Worm (Caenorhabditis elegans) whole organism, L4 larva: Measurements from ENCODE around the gene syx-16.
A peak's percentile ranks its signal among the peaks of the same experiment; 100 is the strongest.

Experiments
- F10B5.3 ChIP-seq: sonication (generic microtip); optimal IDR thresholded peaks from 2 replicates; lab custom pipeline; 2016; ENCODE audit warnings: mild to moderate bottlenecking, missing genetic modification characterization, missing compliant biosample characterization
- F26F4.8 ChIP-seq: fragments of 200-800 bp; sonication (Bioruptor generic); conservative IDR thresholded peaks from 2 replicates; pipeline ENCODE4 v1.3.6; 2022; ENCODE audit warnings: missing genetic modification characterization, missing compliant biosample characterization
- T26A8.4 ChIP-seq: fragments of 200-800 bp; sonication (Bioruptor generic); IDR thresholded peaks from 2 replicates; pipeline ENCODE4 v1.3.6; 2022; ENCODE audit warnings: missing genetic modification characterization, missing compliant biosample characterization
- Y105C5A.15 ChIP-seq: fragments of 200-800 bp; sonication (Bioruptor generic); IDR thresholded peaks from 2 replicates; pipeline ENCODE4 v1.3.6; 2022; ENCODE audit warnings: missing genetic modification characterization, missing compliant biosample characterization
- Y5F2A.4 ChIP-seq: fragments of 200-800 bp; sonication (Bioruptor generic); optimal IDR thresholded peaks from 2 replicates; lab custom pipeline; 2018; ENCODE audit warnings: mild to moderate bottlenecking, missing genetic modification characterization, missing compliant biosample characterization
- ZK337.2 ChIP-seq: fragments of 200-800 bp; sonication (Bioruptor generic); IDR thresholded peaks from 2 replicates; pipeline ENCODE4 v1.3.6; 2022; ENCODE audit warnings: missing genetic modification reagents, missing genetic modification characterization, missing compliant biosample characterization
- ZK546.5 ChIP-seq, 2 experiments: sonication (generic microtip); optimal IDR thresholded peaks; 2 replicates each; lab custom pipeline; 2017; ENCODE audit warnings: missing biosample characterization in 2 of 2, missing genetic modification characterization in 2 of 2
- aha-1 ChIP-seq: fragments of 150-350 bp; peaks from one replicate; lab custom pipeline; 2014; ENCODE audit warnings: missing biosample characterization, missing genetic modification characterization
- ama-1 ChIP-seq: fragments of 150-350 bp; optimal IDR thresholded peaks from 2 replicates; lab custom pipeline; 2014; ENCODE audit warnings: inconsistent platforms, mixed read lengths
- ceh-44 ChIP-seq: fragments of 200-800 bp; sonication (Bioruptor generic); IDR thresholded peaks from 2 replicates; pipeline ENCODE4 v1.3.6; 2022; ENCODE audit warnings: missing genetic modification reagents, missing genetic modification characterization, missing compliant biosample characterization
- ceh-62 ChIP-seq: sonication (generic microtip); optimal IDR thresholded peaks from 2 replicates; lab custom pipeline; 2017; ENCODE audit warnings: missing biosample characterization, missing genetic modification characterization
- ceh-82 ChIP-seq: sonication (generic microtip); optimal IDR thresholded peaks from 2 replicates; lab custom pipeline; 2017; ENCODE audit warnings: missing biosample characterization, missing genetic modification characterization
- daf-12 ChIP-seq: fragments of 150-350 bp; optimal IDR thresholded peaks from 2 replicates; lab custom pipeline; 2014; ENCODE audit warnings: missing biosample characterization, missing genetic modification reagents, missing genetic modification characterization
- daf-16 ChIP-seq, 3 experiments: sonication (generic microtip); optimal IDR thresholded peaks; 2 replicates each; lab custom pipeline; 2016 to 2017; ENCODE audit warnings: missing genetic modification characterization in 3 of 3, missing genetic modification reagents in 3 of 3, mild to moderate bottlenecking in 2 of 3, missing compliant biosample characterization in 2 of 3, missing biosample characterization in 1 of 3, moderate library complexity in 1 of 3
- daf-19 ChIP-seq: fragments of 200-800 bp; sonication (Bioruptor generic); conservative IDR thresholded peaks from 2 replicates; pipeline ENCODE4 v1.3.6; 2022; ENCODE audit warnings: missing genetic modification characterization, missing compliant biosample characterization
- dmd-8 ChIP-seq: fragments of 200-800 bp; sonication (Bioruptor generic); IDR thresholded peaks from 2 replicates; pipeline ENCODE4 v1.3.6; 2022; ENCODE audit warnings: missing genetic modification characterization, missing compliant biosample characterization
- dpl-1 ChIP-seq: fragments of 150-350 bp; optimal IDR thresholded peaks from 2 replicates; lab custom pipeline; 2014; ENCODE audit warnings: missing biosample characterization, missing genetic modification reagents, missing genetic modification characterization
- egl-27 ChIP-seq: sonication (generic microtip); optimal IDR thresholded peaks from 3 replicates; lab custom pipeline; 2017; ENCODE audit warnings: missing biosample characterization, missing genetic modification reagents, missing genetic modification characterization
- hif-1 ChIP-seq, 2 experiments: sonication (generic microtip); optimal IDR thresholded peaks; 2 replicates each; lab custom pipeline; 2016 to 2017; ENCODE audit warnings: missing compliant biosample characterization in 2 of 2, missing genetic modification characterization in 2 of 2, missing genetic modification reagents in 2 of 2, missing genotype in 2 of 2, mild to moderate bottlenecking in 1 of 2
- hlh-11 ChIP-seq: fragments of 200-800 bp; sonication (Bioruptor generic); optimal IDR thresholded peaks from 2 replicates; lab custom pipeline; 2018; ENCODE audit warnings: mild to moderate bottlenecking, missing genetic modification characterization, missing compliant biosample characterization
- hlh-30 ChIP-seq: sonication (generic microtip); optimal IDR thresholded peaks from 2 replicates; lab custom pipeline; 2017; ENCODE audit warnings: antibody characterized with exemption, mild to moderate bottlenecking, missing genetic modification characterization, missing compliant biosample characterization; ENCODE audit not compliant: insufficient read depth
- hmg-1.1 ChIP-seq: fragments of 200-800 bp; sonication (Bioruptor generic); IDR thresholded peaks from 2 replicates; pipeline ENCODE4 v1.3.6; 2022; ENCODE audit warnings: missing genetic modification reagents, missing genetic modification characterization, missing compliant biosample characterization
- lim-7 ChIP-seq: fragments of 200-800 bp; sonication (Bioruptor generic); IDR thresholded peaks from 2 replicates; pipeline ENCODE4 v1.3.6; 2022; ENCODE audit warnings: missing genetic modification characterization, missing compliant biosample characterization
- lin-1 ChIP-seq: fragments of 200-800 bp; sonication (Bioruptor generic); IDR thresholded peaks from 2 replicates; pipeline ENCODE4 v1.3.6; 2022; ENCODE audit warnings: missing genetic modification reagents, missing genetic modification characterization, missing compliant biosample characterization
- lin-13 ChIP-seq: fragments of 150-350 bp; optimal IDR thresholded peaks from 2 replicates; lab custom pipeline; 2014; ENCODE audit warnings: missing biosample characterization, missing genetic modification reagents, missing genetic modification characterization
- lin-29 ChIP-seq: fragments of 200-800 bp; sonication (Bioruptor generic); IDR thresholded peaks from 2 replicates; pipeline ENCODE4 v1.3.6; 2022; ENCODE audit warnings: missing genetic modification reagents, missing genetic modification characterization, missing compliant biosample characterization
- lin-38 ChIP-seq: fragments of 200-800 bp; sonication (Bioruptor generic); IDR thresholded peaks from 2 replicates; pipeline ENCODE4 v1.3.6; 2022; ENCODE audit warnings: missing genetic modification reagents, missing genetic modification characterization, missing compliant biosample characterization
- madf-5 ChIP-seq, 2 experiments: fragments of 200-800 bp; sonication (Bioruptor generic); IDR thresholded peaks; 2 replicates each; pipeline ENCODE4 v1.3.6; 2022; ENCODE audit warnings: missing compliant biosample characterization in 2 of 2, missing genetic modification characterization in 2 of 2
- mdl-1 ChIP-seq, 2 experiments: fragments of 150-350 bp in 1 of 2; sonication (generic microtip) in 1 of 2; optimal IDR thresholded peaks; 2 replicates each; lab custom pipeline; 2014 to 2017; ENCODE audit warnings: missing biosample characterization in 2 of 2, missing genetic modification characterization in 2 of 2
- mep-1 ChIP-seq: fragments of 150-350 bp; sonication (generic microtip); optimal IDR thresholded peaks from 3 replicates; lab custom pipeline; 2014; ENCODE audit warnings: missing biosample characterization, missing genetic modification characterization
- mxl-2 ChIP-seq: fragments of 200-800 bp; sonication (Bioruptor generic); conservative IDR thresholded peaks from 2 replicates; pipeline ENCODE4 v1.3.6; 2022; ENCODE audit warnings: missing genetic modification reagents, missing genetic modification characterization, missing compliant biosample characterization
- mxl-3 ChIP-seq: fragments of 200-800 bp; sonication (Bioruptor generic); optimal IDR thresholded peaks from 2 replicates; lab custom pipeline; 2018; ENCODE audit warnings: mild to moderate bottlenecking, missing genetic modification characterization, missing compliant biosample characterization
- nhr-10 ChIP-seq: fragments of 150-350 bp; optimal IDR thresholded peaks from 2 replicates; lab custom pipeline; 2014; ENCODE audit warnings: missing biosample characterization, missing genetic modification characterization
- nhr-11 ChIP-seq: fragments of 150-350 bp; optimal IDR thresholded peaks from 2 replicates; lab custom pipeline; 2014; ENCODE audit warnings: missing biosample characterization, missing genetic modification characterization
- nhr-111 ChIP-seq: fragments of 200-800 bp; sonication (Bioruptor generic); optimal IDR thresholded peaks from 2 replicates; lab custom pipeline; 2018; ENCODE audit warnings: mild to moderate bottlenecking, missing genetic modification characterization, missing compliant biosample characterization
- nhr-237 ChIP-seq: sonication (generic microtip); optimal IDR thresholded peaks from 2 replicates; lab custom pipeline; 2017; ENCODE audit warnings: missing biosample characterization, missing genetic modification characterization
- nhr-28 ChIP-seq: fragments of 150-350 bp; optimal IDR thresholded peaks from 2 replicates; lab custom pipeline; 2014; ENCODE audit warnings: missing biosample characterization, missing genetic modification characterization
- nhr-76 ChIP-seq: fragments of 150-350 bp; optimal IDR thresholded peaks from 2 replicates; lab custom pipeline; 2014; ENCODE audit warnings: missing biosample characterization, missing genetic modification characterization
- php-3 ChIP-seq: fragments of 200-800 bp; sonication (Bioruptor generic); IDR thresholded peaks from 2 replicates; pipeline ENCODE4 v1.3.6; 2022; ENCODE audit warnings: missing genetic modification reagents, missing genetic modification characterization, missing compliant biosample characterization
- pqm-1 ChIP-seq: sonication (generic microtip); optimal IDR thresholded peaks from 2 replicates; lab custom pipeline; 2017; ENCODE audit warnings: missing biosample characterization, missing genetic modification characterization
- sdz-12 ChIP-seq: fragments of 200-800 bp; sonication (Bioruptor generic); optimal IDR thresholded peaks from 2 replicates; lab custom pipeline; 2018; ENCODE audit warnings: mild to moderate bottlenecking, missing genetic modification characterization, missing compliant biosample characterization
- tag-97 ChIP-seq: fragments of 200-800 bp; sonication (Bioruptor generic); IDR thresholded peaks from 2 replicates; pipeline ENCODE4 v1.3.6; 2022; ENCODE audit warnings: missing genetic modification characterization, missing compliant biosample characterization
- tra-1 ChIP-seq: fragments of 200-800 bp; sonication (Bioruptor generic); IDR thresholded peaks from 2 replicates; pipeline ENCODE4 v1.3.6; 2022; ENCODE audit warnings: missing genetic modification reagents, missing genetic modification characterization, missing compliant biosample characterization
- unc-130 ChIP-seq: sonication (generic microtip); optimal IDR thresholded peaks from 2 replicates; lab custom pipeline; 2016; ENCODE audit warnings: missing genetic modification reagents, missing genetic modification characterization, missing compliant biosample characterization
- unc-39 ChIP-seq: sonication (generic microtip); optimal IDR thresholded peaks from 2 replicates; lab custom pipeline; 2017; ENCODE audit warnings: missing biosample characterization, missing genetic modification characterization
- vab-7 ChIP-seq: fragments of 200-800 bp; sonication (Bioruptor generic); IDR thresholded peaks from 2 replicates; pipeline ENCODE4 v1.3.6; 2022; ENCODE audit warnings: missing genetic modification reagents, missing genetic modification characterization, missing compliant biosample characterization
- zfp-3 ChIP-seq: fragments of 200-800 bp; sonication (Bioruptor generic); conservative IDR thresholded peaks from 2 replicates; pipeline ENCODE4 v1.3.6; 2022; ENCODE audit warnings: missing genetic modification reagents, missing genetic modification characterization, missing compliant biosample characterization
- zip-2 ChIP-seq: fragments of 150-350 bp; optimal IDR thresholded peaks from 2 replicates; lab custom pipeline; 2014; ENCODE audit warnings: missing biosample characterization, missing genetic modification characterization

Gene syx-16

ce11 chrIII:5183372-5183771 lies 25.5 kb downstream of the syx-16 start:
- TF ChIP-seq madf-5 (GFP tag; IDR thresholded peaks at IDR 0.05; lab: Robert Waterston, UW) (no peak), hmg-1.1 (0 out of 2 replicates have a peak, but pooled peaks have one; percentile 20), ceh-82 (tag; lab: Kevin White, UChicago) (no peak), mdl-1 (tag; optimal IDR thresholded peaks at IDR 0.05; lab: Kevin White, UChicago) (peak in 1 of 2 experiments; percentile 5), lin-13 (GFP tag; lab: Kevin White, UChicago) (no peak), nhr-28 (no peak), sdz-12 (GFP tag; lab: Kevin White, UChicago) (no peak), hlh-11 (tag; lab: Kevin White, UChicago) (no peak), tra-1 (GFP tag; lab: Robert Waterston, UW) (no peak), nhr-111 (no peak), php-3 (GFP tag; lab: Robert Waterston, UW) (no peak), dmd-8 (GFP tag; lab: Robert Waterston, UW) (no peak), egl-27 (tag; lab: Kevin White, UChicago) (no peak), nhr-10 (tag; lab: Kevin White, UChicago) (no peak), T26A8.4 (no peak), mxl-2 (GFP tag; lab: Robert Waterston, UW) (no peak), nhr-237 (tag; lab: Kevin White, UChicago) (no peak), hlh-30 (tag; lab: Kevin White, UChicago) (peak; percentile 11), zfp-3 (GFP tag; lab: Robert Waterston, UW) (no peak), mxl-3 (no peak)
- TF ChIP-seq, all 104 proteins: peak for 3

ce11 chrIII:5181641-5182040 lies 27.3 kb downstream of the syx-16 start:
- TF ChIP-seq ceh-62 (no peak), aha-1 (tag; lab: Kevin White, UChicago) (peak; percentile 5), nhr-28 (peak; percentile 4), tag-97 (no peak)

- TF ChIP-seq daf-19 (GFP tag; lab: Robert Waterston, UW) (no peak), unc-130 (GFP tag; lab: Kevin White, UChicago) (no peak), Y5F2A.4 (GFP tag; lab: Kevin White, UChicago) (no peak), hlh-30 (tag; lab: Kevin White, UChicago) (peak; percentile 10), daf-12 (no peak), F10B5.3 (tag; lab: Kevin White, UChicago) (no peak), daf-16 (GFP tag; optimal IDR thresholded peaks at IDR 0.05; lab: Kevin White, UChicago) (no peak), daf-16 (tag; optimal IDR thresholded peaks at IDR 0.05; lab: Kevin White, UChicago) (no peak), lin-29 (GFP tag; lab: Robert Waterston, UW) (no peak), lin-1 (GFP tag; lab: Robert Waterston, UW) (no peak), nhr-76 (tag; lab: Kevin White, UChicago) (no peak), Y105C5A.15 (GFP tag; lab: Robert Waterston, UW) (no peak), nhr-11 (tag; lab: Kevin White, UChicago) (no peak), nhr-10 (tag; lab: Kevin White, UChicago) (no peak), mep-1 (no peak), ZK546.5 (tag; optimal IDR thresholded peaks at IDR 0.05; lab: Kevin White, UChicago) (no peak), vab-7 (GFP tag; lab: Robert Waterston, UW) (no peak), hif-1 (tag; optimal IDR thresholded peaks at IDR 0.05; lab: Kevin White, UChicago) (no peak), mxl-3 (peak; percentile 18), F26F4.8 (no peak), lim-7 (GFP tag; lab: Robert Waterston, UW) (no peak), ceh-44 (GFP tag; lab: Robert Waterston, UW) (no peak), zip-2 (tag; lab: Kevin White, UChicago) (no peak), sdz-12 (GFP tag; lab: Kevin White, UChicago) (no peak), mdl-1 (tag; optimal IDR thresholded peaks at IDR 0.05; lab: Kevin White, UChicago) (peak in 1 of 2 experiments; percentile 38), dmd-8 (GFP tag; lab: Robert Waterston, UW) (no peak), pqm-1 (no peak), zfp-3 (GFP tag; lab: Robert Waterston, UW) (no peak), hlh-11 (tag; lab: Kevin White, UChicago) (peak; percentile 19), ZK337.2 (no peak), T26A8.4 (no peak), ama-1 (no peak), unc-39 (no peak), dpl-1 (GFP tag; lab: Kevin White, UChicago) (peak; percentile 1), lin-38 (GFP tag; lab: Robert Waterston, UW) (peak; percentile 72)
Measured at ce11 chrIII:5181217-5181616, 27.7 kb downstream of the syx-16 start.
